Worm (Caenorhabditis elegans): Measurements from ENCODE around the gene F32D8.7.

DNA sequence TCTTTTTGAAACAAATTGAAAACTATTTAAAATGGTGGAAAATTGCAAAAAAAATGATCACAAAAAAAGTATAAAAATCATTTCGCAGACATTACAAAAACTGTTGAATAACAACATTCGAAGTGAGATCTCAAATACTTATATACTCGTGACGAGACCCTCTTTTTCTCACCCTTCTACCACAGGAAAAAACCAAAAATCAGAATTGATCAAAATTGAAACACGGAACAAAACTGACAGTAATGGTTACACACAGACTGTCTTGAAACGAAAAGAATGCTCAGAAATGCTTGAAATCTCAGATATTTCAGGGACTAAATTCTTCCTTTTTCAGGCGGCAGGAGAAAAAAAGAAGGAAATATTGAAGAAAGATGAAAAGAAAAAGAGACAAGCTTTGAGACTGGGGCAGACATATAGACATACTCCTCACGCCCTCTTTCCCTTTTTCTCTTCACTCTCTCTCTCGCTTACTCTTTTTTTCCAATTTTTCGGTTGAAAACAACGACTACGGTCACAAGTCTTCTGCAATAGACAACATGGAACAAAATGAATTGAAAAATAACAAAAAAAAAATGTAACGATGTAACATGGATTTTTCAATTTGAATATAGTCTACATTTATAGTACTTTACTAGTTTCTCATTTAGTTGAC is 36.5 kb upstream of the F32D8.7 start:
- no peak for TF ChIP-seq ama-1 (optimal IDR thresholded peaks at IDR 0.05)
- TF ChIP-seq lin-39 (tag; optimal IDR thresholded peaks at IDR 0.05) = no peak
- TF ChIP-seq nhr-76 (tag; optimal IDR thresholded peaks at IDR 0.05) = no peak
- no peak for TF ChIP-seq nhr-11 (tag; optimal IDR thresholded peaks at IDR 0.05)
- no peak for TF ChIP-seq unc-62 (GFP tag; optimal IDR thresholded peaks at IDR 0.05)
- TF ChIP-seq nhr-237 (tag; optimal IDR thresholded peaks at IDR 0.05) = no peak
- no peak for TF ChIP-seq skn-1 (tag; optimal IDR thresholded peaks at IDR 0.05)
- no peak for TF ChIP-seq ceh-82 (tag; optimal IDR thresholded peaks at IDR 0.05)
- TF ChIP-seq ZK546.5 (tag; optimal IDR thresholded peaks at IDR 0.05) = no peak
- no peak for TF ChIP-seq jun-1 (tag; optimal IDR thresholded peaks at IDR 0.05)
- no peak for TF ChIP-seq mdl-1 (tag; optimal IDR thresholded peaks at IDR 0.05)
- no peak for TF ChIP-seq fos-1 (tag; optimal IDR thresholded peaks at IDR 0.05)
- TF ChIP-seq lin-15B (tag; optimal IDR thresholded peaks at IDR 0.05) = no peak
- no peak for TF ChIP-seq lsy-12 (tag; optimal IDR thresholded peaks at IDR 0.05)
